Worm (Caenorhabditis elegans): ENCODE measurements around the gene lect-2.

Gene lect-2

DNA sequence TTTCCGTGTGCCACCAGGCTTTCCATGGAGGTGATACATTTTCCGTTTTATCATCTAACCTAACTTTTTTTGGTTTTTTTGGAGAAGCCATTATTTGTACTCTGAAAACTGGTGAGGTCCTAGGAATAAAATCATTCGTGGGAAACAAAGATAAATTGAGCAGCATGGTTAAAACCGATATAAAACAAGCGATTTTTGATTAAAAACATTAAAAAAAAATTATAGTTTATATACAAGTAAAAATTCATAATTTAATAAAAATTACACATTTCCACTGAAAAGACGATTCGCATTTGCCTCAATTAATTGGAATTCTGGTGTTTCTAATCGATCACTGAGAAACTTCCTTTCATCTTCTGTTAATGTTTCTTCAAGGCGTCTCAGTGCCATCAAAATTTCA lies 47.9 kb downstream of the lect-2 start, which contains the start of gene ZK1248.15:
Gene ZK1248.15 (minus strand): TSS at position 101 of the 400 bp plus-strand sequence.
- TF ChIP-seq dao-5 (tag; optimal IDR thresholded peaks at IDR 0.05) = no peak
- no peak for TF ChIP-seq him-1 (tag; optimal IDR thresholded peaks at IDR 0.05)
- no peak for TF ChIP-seq W03F9.2 (tag; optimal IDR thresholded peaks at IDR 0.05)

DNA sequence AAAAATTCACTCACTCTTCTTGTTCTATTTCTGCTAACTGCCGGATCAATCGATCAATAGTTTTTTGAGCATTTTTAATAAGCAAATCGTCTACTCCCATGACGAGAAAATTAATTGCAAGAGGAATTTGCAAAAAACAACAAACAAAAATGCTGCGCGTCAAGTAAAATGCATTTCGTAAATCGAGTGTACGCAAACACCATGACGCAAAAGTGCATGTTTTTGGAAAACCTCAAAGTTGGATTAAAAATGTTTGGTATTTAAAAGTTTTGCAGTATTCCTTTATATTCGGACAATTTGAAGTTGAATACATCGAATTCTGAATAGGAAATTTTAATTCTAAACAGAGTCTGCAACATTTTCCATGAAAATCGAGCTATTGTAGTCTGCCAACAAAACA lies 48.7 kb downstream of the lect-2 start, which contains the start of gene ZK1248.19:
Gene ZK1248.19 (minus strand): TSS at position 188 of the 400 bp plus-strand sequence.
- TF ChIP-seq him-1 (tag; optimal IDR thresholded peaks at IDR 0.05) (no peak), W03F9.2 (tag; optimal IDR thresholded peaks at IDR 0.05) (peak; percentile 38)

DNA sequence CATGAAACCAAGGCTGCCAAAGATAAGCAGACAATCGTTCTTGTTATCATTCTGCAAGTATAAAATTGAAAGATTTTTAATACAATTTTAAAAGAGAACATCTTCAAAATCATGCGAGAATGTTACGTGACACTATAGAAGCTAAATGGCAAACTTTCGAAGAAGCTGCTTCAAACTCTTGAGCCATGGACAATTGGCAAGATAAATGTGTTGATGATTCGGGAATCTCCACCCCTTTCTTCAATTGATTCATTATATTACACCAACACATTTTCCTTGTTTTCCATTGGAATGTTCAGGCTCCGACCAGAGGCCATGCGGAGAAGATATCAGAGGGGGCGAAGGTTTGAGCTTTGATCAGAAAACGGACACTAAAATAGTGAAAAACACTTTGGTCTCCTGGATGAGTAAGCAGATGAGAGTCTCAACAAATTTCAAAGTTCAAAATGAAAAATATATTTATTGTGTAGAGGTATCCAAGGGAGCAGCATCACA lies 50.6 kb downstream of the lect-2 start, which contains the start of gene lec-5:
Gene lec-5 (minus strand): TSS at position 51 of the 495 bp plus-strand sequence.
- TF ChIP-seq him-1 (tag; optimal IDR thresholded peaks at IDR 0.05) (no peak), dao-5 (tag; optimal IDR thresholded peaks at IDR 0.05) (no peak), W03F9.2 (tag; optimal IDR thresholded peaks at IDR 0.05) (no peak)

DNA sequence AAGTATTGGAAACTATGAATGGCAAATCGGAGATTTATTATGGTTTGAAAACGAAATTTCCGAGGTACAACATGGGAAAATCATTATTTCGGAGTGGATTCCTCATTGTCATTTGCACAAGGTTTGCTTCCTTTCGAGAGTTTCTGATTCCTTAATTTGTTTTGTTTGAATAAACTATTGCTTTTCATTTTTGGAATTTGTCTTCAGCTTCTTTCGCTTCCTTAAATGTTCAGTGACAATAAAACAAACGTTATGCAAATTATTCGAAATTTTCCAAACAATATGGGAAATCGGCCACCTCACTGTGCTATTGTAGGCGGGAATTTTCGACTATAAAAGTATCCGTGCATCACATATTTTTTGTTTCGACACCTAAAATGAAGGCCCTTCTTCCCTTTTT lies 51.3 kb downstream of the lect-2 start, which contains the start of gene nep-25:
Gene nep-25 (plus strand): TSS at position 375 of the 400 bp plus-strand sequence.
- no peak for TF ChIP-seq dao-5 (tag; optimal IDR thresholded peaks at IDR 0.05)
- no peak for TF ChIP-seq him-1 (tag; optimal IDR thresholded peaks at IDR 0.05)
- TF ChIP-seq W03F9.2 (tag; optimal IDR thresholded peaks at IDR 0.05) = no peak
